Fruit fly (Drosophila melanogaster): Measurements from ENCODE around the gene Tie.

Gene Tie

dm6 chr3L:4546650-4547049 lies 14.7 kb upstream of the Tie start (continued):
- no peak for TF ChIP-seq CG12744 (GFP tag; optimal IDR thresholded peaks at IDR 0.05)
- TF ChIP-seq CG17385 (GFP tag; optimal IDR thresholded peaks at IDR 0.05) = peak; percentile 41
- TF ChIP-seq az2 (GFP tag; optimal IDR thresholded peaks at IDR 0.05) = peak; percentile 68
- no peak for TF ChIP-seq CG6765 (GFP tag; optimal IDR thresholded peaks at IDR 0.05)
- no peak for TF ChIP-seq CG13894 (tag; optimal IDR thresholded peaks at IDR 0.05)
- peak; percentile 42 for TF ChIP-seq Camta (GFP tag; optimal IDR thresholded peaks at IDR 0.05)
- TF ChIP-seq CG8089 (GFP tag; optimal IDR thresholded peaks at IDR 0.05) = no peak
- TF ChIP-seq D19B (GFP tag; optimal IDR thresholded peaks at IDR 0.05) = no peak
- peak; percentile 2 for TF ChIP-seq CG30020 (tag; optimal IDR thresholded peaks at IDR 0.05)
- peak; percentile 77 for TF ChIP-seq CG8924 (tag; optimal IDR thresholded peaks at IDR 0.05)
- TF ChIP-seq Taf1 (GFP tag; IDR thresholded peaks at IDR 0.05) = no peak
- TF ChIP-seq Mrtf (GFP tag; IDR thresholded peaks at IDR 0.05) = no peak
- TF ChIP-seq Elba2 (GFP tag; optimal IDR thresholded peaks at IDR 0.05) = no peak
- peak; percentile 45 for TF ChIP-seq CG32772 (GFP tag; IDR thresholded peaks at IDR 0.05)
- TF ChIP-seq CG15514 (GFP tag; optimal IDR thresholded peaks at IDR 0.05) = no peak
- TF ChIP-seq CG31388 (GFP tag; optimal IDR thresholded peaks at IDR 0.05) = no peak
- TF ChIP-seq CG43689 (GFP tag; IDR thresholded peaks at IDR 0.05) = no peak
- peak; percentile 43 for TF ChIP-seq CG13123 (GFP tag; optimal IDR thresholded peaks at IDR 0.05)
- TF ChIP-seq prd (optimal IDR thresholded peaks at IDR 0.05) = no peak
- peak; percentile 89 for TF ChIP-seq prd (GFP tag; IDR thresholded peaks at IDR 0.05)
- no peak for TF ChIP-seq cas (GFP tag; IDR thresholded peaks at IDR 0.05)
- TF ChIP-seq ci (GFP tag; IDR thresholded peaks at IDR 0.05) = 0 out of 3 replicates have a peak, but pooled peaks have one; percentile 20
- peak; percentile 28 for TF ChIP-seq Fer3 (tag; optimal IDR thresholded peaks at IDR 0.05)
- no peak for TF ChIP-seq lov (optimal IDR thresholded peaks at IDR 0.05)
- TF ChIP-seq lov (GFP tag; IDR thresholded peaks at IDR 0.05) = peak; percentile 71; the same call in 1 of the 3 replicates
- peak in 1 of 2 experiments; percentile 70 for TF ChIP-seq eve (GFP tag; optimal IDR thresholded peaks at IDR 0.05)
- TF ChIP-seq vvl (GFP tag; IDR thresholded peaks at IDR 0.05) = peak; percentile 70
- TF ChIP-seq Hr51 (GFP tag; optimal IDR thresholded peaks at IDR 0.05) = peak in 1 of 2 experiments; percentile 49
- peak; percentile 25 for TF ChIP-seq CG10147 (GFP tag; optimal IDR thresholded peaks at IDR 0.05)
- peak; percentile 54 for TF ChIP-seq CG17568 (GFP tag; optimal IDR thresholded peaks at IDR 0.05)
- peak; percentile 9 for TF ChIP-seq ems (GFP tag; optimal IDR thresholded peaks at IDR 0.05)
- no peak for TF ChIP-seq emc (GFP tag; optimal IDR thresholded peaks at IDR 0.05)
- no peak for TF ChIP-seq Adf1 (GFP tag; IDR thresholded peaks at IDR 0.05)
- peak; percentile 81 for TF ChIP-seq CG10267 (tag; optimal IDR thresholded peaks at IDR 0.05)
- TF ChIP-seq CG1024 (GFP tag; IDR thresholded peaks at IDR 0.05) = peak; percentile 35; the same call in 1 of the 2 replicates
- TF ChIP-seq CG3065 (GFP tag; optimal IDR thresholded peaks at IDR 0.05) = peak; percentile 50
- TF ChIP-seq CG18011 (GFP tag; optimal IDR thresholded peaks at IDR 0.05) = no peak
- TF ChIP-seq CG9437 (GFP tag; optimal IDR thresholded peaks at IDR 0.05) = peak; percentile 40
- no peak for TF ChIP-seq Hr39 (optimal IDR thresholded peaks at IDR 0.05)
- peak; percentile 25 to 33 for TF ChIP-seq dpn (GFP tag; optimal IDR thresholded peaks at IDR 0.05)
- TF ChIP-seq dan (GFP tag; IDR thresholded peaks at IDR 0.05) = peak; percentile 73; the same call in 1 of the 2 replicates
- peak; percentile 54; the same call in 1 of the 2 replicates for TF ChIP-seq CG8765 (GFP tag; IDR thresholded peaks at IDR 0.05)
- no peak for TF ChIP-seq CG8944 (GFP tag; optimal IDR thresholded peaks at IDR 0.05)
- peak; percentile 54 for TF ChIP-seq CG10366 (GFP tag; IDR thresholded peaks at IDR 0.05)
- peak in 1 of 2 experiments; percentile 25 for TF ChIP-seq Hr78 (GFP tag; optimal IDR thresholded peaks at IDR 0.05)
- TF ChIP-seq CG2116 (GFP tag; optimal IDR thresholded peaks at IDR 0.05) = peak; percentile 28
- TF ChIP-seq ttk (GFP tag; IDR thresholded peaks at IDR 0.05) = peak; percentile 31; the same call in 1 of the 2 replicates
- no peak for TF ChIP-seq mam (GFP tag; optimal IDR thresholded peaks at IDR 0.05)
- peak; percentile 19 for TF ChIP-seq CG17802 (tag; optimal IDR thresholded peaks at IDR 0.05)
- TF ChIP-seq CG4707 (GFP tag; optimal IDR thresholded peaks at IDR 0.05) = peak; percentile 53
- no peak for TF ChIP-seq CG4282 (GFP tag; optimal IDR thresholded peaks at IDR 0.05)
- TF ChIP-seq gcm (GFP tag; optimal IDR thresholded peaks at IDR 0.05) = peak; percentile 61

Measured in whole organism, embryonic.